Worm (Caenorhabditis elegans) whole organism, midembryonic: ENCODE data around the gene F53F1.4.

ENCODE experiments used
- T22C8.4 ChIP-seq: fragments of 200-800 bp; sonication (Bioruptor generic); IDR thresholded peaks from 2 replicates; pipeline ENCODE4 v1.3.6; 2022; ENCODE audit warnings: missing genetic modification characterization, missing compliant biosample characterization
- cog-1 ChIP-seq: sonication (generic microtip); optimal IDR thresholded peaks from 2 replicates; lab custom pipeline; 2016; ENCODE audit warnings: missing genetic modification characterization, missing compliant biosample characterization
- flt-1 ChIP-seq: fragments of 200-800 bp; sonication (Bioruptor generic); IDR thresholded peaks from 2 replicates; pipeline ENCODE4 v1.3.6; 2022; ENCODE audit warnings: missing genetic modification characterization, missing compliant biosample characterization
- klf-2 ChIP-seq: fragments of 200-800 bp; sonication (Bioruptor generic); conservative IDR thresholded peaks from 2 replicates; pipeline ENCODE4 v1.3.6; 2022; ENCODE audit warnings: missing genetic modification reagents, missing genetic modification characterization, missing compliant biosample characterization
- med-1 ChIP-seq: sonication (generic microtip); optimal IDR thresholded peaks from 2 replicates; lab custom pipeline; 2017; ENCODE audit warnings: missing genetic modification characterization, mild to moderate bottlenecking, missing compliant biosample characterization, antibody characterized with exemption, missing genetic modification reagents; ENCODE audit not compliant: insufficient read depth
- ref-1 ChIP-seq: fragments of 200-800 bp; sonication (Bioruptor generic); conservative IDR thresholded peaks from 2 replicates; pipeline ENCODE4 v1.3.6; 2022; ENCODE audit warnings: missing genetic modification reagents, missing genetic modification characterization, missing compliant biosample characterization
- tab-1 ChIP-seq: fragments of 200-800 bp; sonication (Bioruptor generic); IDR thresholded peaks from 2 replicates; pipeline ENCODE4 v1.3.6; 2022; ENCODE audit warnings: missing genetic modification characterization, missing compliant biosample characterization
- ztf-23 ChIP-seq: fragments of 200-800 bp; sonication (Bioruptor generic); IDR thresholded peaks from 2 replicates; pipeline ENCODE4 v1.3.6; 2022; ENCODE audit warnings: missing genetic modification reagents, missing genetic modification characterization, missing compliant biosample characterization
- ztf-29 ChIP-seq: fragments of 200-800 bp; sonication (Bioruptor generic); IDR thresholded peaks from 2 replicates; pipeline ENCODE4 v1.3.6; 2022; ENCODE audit warnings: missing genetic modification reagents, missing genetic modification characterization, missing compliant biosample characterization

- TF ChIP-seq ztf-29 (no peak), ref-1 (GFP tag; lab: Robert Waterston, UW) (no peak), med-1 (no peak), klf-2 (GFP tag; lab: Robert Waterston, UW) (no peak), flt-1 (no peak), cog-1 (tag; lab: Kevin White, UChicago) (no peak), T22C8.4 (GFP tag; lab: Robert Waterston, UW) (no peak), tab-1 (no peak), ztf-23 (GFP tag; lab: Robert Waterston, UW) (no peak)
Measured at ce11 chrV:13414585-13414984, 3.7 kb downstream of the F53F1.4 start, which contains the start of gene cut-2.
